Worm (Caenorhabditis elegans): Measurements from ENCODE around the gene F09E5.8.

The F09E5.8 gene

ce11 chrII:5340672-5341568, 9.5 kb upstream of the F09E5.8 start:
- TF ChIP-seq M03D4.4 (tag; optimal IDR thresholded peaks at IDR 0.05) (no peak), ces-1 (GFP tag; optimal IDR thresholded peaks at IDR 0.05) (peak; percentile 42)

DNA sequence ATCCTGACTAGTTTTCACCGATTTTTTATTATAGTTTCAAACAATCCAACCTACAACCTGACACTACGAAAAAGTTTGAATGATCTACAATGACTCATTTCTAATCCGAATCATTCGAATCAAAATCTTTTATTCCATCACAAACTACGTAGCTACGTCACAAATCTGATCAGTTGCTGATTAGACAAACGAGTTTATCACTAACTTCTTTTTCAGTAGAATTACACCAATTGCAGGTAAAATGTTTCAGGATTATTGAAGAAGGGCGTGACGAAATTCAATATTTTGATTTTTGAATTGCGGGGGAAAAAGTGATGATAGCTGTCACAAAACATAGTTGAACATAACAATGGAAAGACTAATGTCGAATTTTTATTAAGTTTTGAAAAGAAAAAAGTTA, 8.9 kb upstream of the F09E5.8 start:
- TF ChIP-seq ceh-43 (GFP tag; optimal IDR thresholded peaks at IDR 0.05) (no peak), elt-3 (tag; optimal IDR thresholded peaks at IDR 0.05) (no peak), elt-1 (tag; optimal IDR thresholded peaks at IDR 0.05; ENCODE audit: borderline replicate concordance, insufficient read depth) (no peak)

ce11 chrII:5342412-5342811, 8.1 kb upstream of the F09E5.8 start:
- TF ChIP-seq sem-2 (GFP tag; optimal IDR thresholded peaks at IDR 0.05) (no peak), pha-4 (tag; optimal IDR thresholded peaks at IDR 0.05) (no peak), cnd-1 (tag; optimal IDR thresholded peaks at IDR 0.05) (no peak), ztf-11 (tag; optimal IDR thresholded peaks at IDR 0.05) (no peak), tbx-8 (GFP tag; optimal IDR thresholded peaks at IDR 0.05) (no peak), unc-39 (tag; optimal IDR thresholded peaks at IDR 0.05) (no peak), mls-2 (tag; optimal IDR thresholded peaks at IDR 0.05) (no peak), ceh-83 (GFP tag; optimal IDR thresholded peaks at IDR 0.05) (no peak), unc-62 (GFP tag; optimal IDR thresholded peaks at IDR 0.05) (no peak)

DNA sequence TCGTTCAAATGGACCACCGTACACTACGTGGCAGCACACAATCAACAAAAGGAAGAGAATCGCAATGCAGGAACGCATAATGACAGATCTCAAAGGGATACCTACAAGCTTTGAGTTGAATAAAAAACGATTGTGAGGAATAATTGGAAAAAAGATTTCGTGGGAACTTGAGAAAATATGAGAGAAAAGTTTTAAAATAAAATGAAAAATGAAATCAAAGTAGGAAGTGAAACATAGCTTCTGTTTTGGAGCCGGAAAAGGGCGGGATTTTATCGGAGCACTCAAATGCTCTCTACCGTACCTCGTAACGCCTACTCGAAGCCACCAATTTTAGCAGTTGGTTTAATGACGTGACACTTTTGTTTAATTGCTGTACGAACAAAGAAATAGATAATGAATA, 5.7 kb upstream of the F09E5.8 start, which contains the start of gene F09E5.14:
TSS of gene F09E5.14 (minus strand) at position 101 of the 400 bp plus-strand sequence.
- TF ChIP-seq lin-32 (GFP tag; optimal IDR thresholded peaks at IDR 0.05) (no peak), ces-1 (GFP tag; optimal IDR thresholded peaks at IDR 0.05) (no peak), cnd-1 (tag; optimal IDR thresholded peaks at IDR 0.05) (no peak), ztf-11 (tag; optimal IDR thresholded peaks at IDR 0.05) (no peak), ham-2 (GFP tag; optimal IDR thresholded peaks at IDR 0.05) (no peak), nhr-237 (tag; optimal IDR thresholded peaks at IDR 0.05) (no peak), tbx-8 (GFP tag; optimal IDR thresholded peaks at IDR 0.05) (no peak), unc-62 (GFP tag; optimal IDR thresholded peaks at IDR 0.05) (no peak), nhr-2 (tag; optimal IDR thresholded peaks at IDR 0.05) (no peak), M03D4.4 (tag; optimal IDR thresholded peaks at IDR 0.05) (no peak), flh-1 (GFP tag; optimal IDR thresholded peaks at IDR 0.05) (no peak), mab-5 (tag; optimal IDR thresholded peaks at IDR 0.05) (no peak), lsy-2 (tag; optimal IDR thresholded peaks at IDR 0.05) (no peak), hlh-1 (tag; optimal IDR thresholded peaks at IDR 0.05) (no peak), snpc-4 (tag; optimal IDR thresholded peaks at IDR 0.05) (no peak), ceh-43 (GFP tag; optimal IDR thresholded peaks at IDR 0.05) (no peak), sem-2 (GFP tag; optimal IDR thresholded peaks at IDR 0.05) (no peak), bed-3 (GFP tag; optimal IDR thresholded peaks at IDR 0.05) (no peak), sptf-1 (tag; optimal IDR thresholded peaks at IDR 0.05) (no peak)

DNA sequence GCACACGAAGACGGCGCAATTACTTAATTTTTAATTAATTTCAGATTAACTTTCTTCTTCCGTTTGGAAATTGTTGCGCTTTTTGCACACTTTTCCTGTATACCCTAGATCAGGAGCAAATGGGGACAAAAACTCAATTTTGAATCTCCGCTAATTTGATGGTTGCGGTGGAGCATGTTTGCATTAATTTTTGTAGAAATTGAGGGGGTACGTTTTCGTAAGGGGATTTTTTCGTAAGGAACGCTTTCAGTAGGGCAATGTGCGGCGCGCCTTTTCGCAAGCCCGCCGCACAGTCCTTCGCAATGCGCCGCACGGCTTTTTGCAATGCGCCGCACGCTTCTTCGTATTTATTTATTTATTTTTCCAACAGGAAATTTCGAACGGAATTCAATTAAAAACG, 4.1 kb upstream of the F09E5.8 start:
- peak; percentile 44 for TF ChIP-seq lin-13 (tag; optimal IDR thresholded peaks at IDR 0.05)
- TF ChIP-seq hlh-1 (tag; optimal IDR thresholded peaks at IDR 0.05), result peak; percentile 33
- peak; percentile 53 for TF ChIP-seq mep-1 (tag; optimal IDR thresholded peaks at IDR 0.05)
- peak; percentile 73 for TF ChIP-seq ces-1 (GFP tag; optimal IDR thresholded peaks at IDR 0.05)
- TF ChIP-seq unc-120 (tag; optimal IDR thresholded peaks at IDR 0.05; ENCODE audit: poor library complexity, severe bottlenecking), result peak; percentile 21
- peak; percentile 29 for TF ChIP-seq lsy-2 (tag; optimal IDR thresholded peaks at IDR 0.05)
- TF ChIP-seq pha-4 (tag; optimal IDR thresholded peaks at IDR 0.05), result peak; percentile 50
- TF ChIP-seq nhr-237 (tag; optimal IDR thresholded peaks at IDR 0.05), result peak; percentile 17

ce11 chrII:5351799-5352198, 1.3 kb downstream of the F09E5.8 start, which contains the start of gene F09E5.7:
Gene F09E5.7 (plus strand): TSS chrII:5352099.
- TF ChIP-seq unc-120 (tag; optimal IDR thresholded peaks at IDR 0.05; ENCODE audit: poor library complexity, severe bottlenecking) (no peak), ham-2 (GFP tag; optimal IDR thresholded peaks at IDR 0.05) (no peak), drap-1 (GFP tag; optimal IDR thresholded peaks at IDR 0.05) (no peak), sem-2 (GFP tag; optimal IDR thresholded peaks at IDR 0.05) (no peak), bed-3 (GFP tag; optimal IDR thresholded peaks at IDR 0.05) (no peak), lsy-2 (tag; optimal IDR thresholded peaks at IDR 0.05) (no peak), unc-39 (tag; optimal IDR thresholded peaks at IDR 0.05) (no peak), ztf-11 (tag; optimal IDR thresholded peaks at IDR 0.05) (no peak), nhr-12 (tag; optimal IDR thresholded peaks at IDR 0.05) (no peak), hlh-1 (tag; optimal IDR thresholded peaks at IDR 0.05) (no peak)

Measured in whole organism, mixed stage, embryonic.